Worm (Caenorhabditis elegans) whole organism, late embryonic: ENCODE data around the gene Y10G11A.1.

Experiments used
- C08G9.2 ChIP-seq: sonication (generic microtip); optimal IDR thresholded peaks from 2 replicates; lab custom pipeline; 2016; ENCODE audit warnings: mild to moderate bottlenecking, missing genetic modification characterization, moderate library complexity, missing compliant biosample characterization
- F13H6.1 ChIP-seq: sonication (generic microtip); optimal IDR thresholded peaks from 2 replicates; lab custom pipeline; 2016; ENCODE audit warnings: missing genetic modification characterization, missing compliant biosample characterization
- K09A11.1 ChIP-seq: sonication (generic microtip); optimal IDR thresholded peaks from 2 replicates; lab custom pipeline; 2017; ENCODE audit warnings: antibody characterized with exemption, mild to moderate bottlenecking, missing genetic modification characterization, missing compliant biosample characterization; ENCODE audit not compliant: insufficient read depth
- T23F11.4 ChIP-seq: fragments of 200-800 bp; sonication (Bioruptor generic); optimal IDR thresholded peaks from 2 replicates; lab custom pipeline; 2018; ENCODE audit warnings: mild to moderate bottlenecking, missing genetic modification characterization, missing compliant biosample characterization
- Y22D7AL.16 ChIP-seq: sonication (generic microtip); optimal IDR thresholded peaks from 2 replicates; lab custom pipeline; 2016; ENCODE audit warnings: missing genetic modification characterization, missing compliant biosample characterization
- ahr-1 ChIP-seq: sonication (generic microtip); optimal IDR thresholded peaks from 2 replicates; lab custom pipeline; 2016; ENCODE audit warnings: missing genetic modification characterization, missing compliant biosample characterization
- ceh-14 ChIP-seq: sonication (generic microtip); optimal IDR thresholded peaks from 2 replicates; lab custom pipeline; 2016; ENCODE audit warnings: missing genotype, missing genetic modification characterization, missing compliant biosample characterization
- ceh-19 ChIP-seq: fragments of 200-800 bp; sonication (Bioruptor generic); optimal IDR thresholded peaks from 2 replicates; lab custom pipeline; 2018; ENCODE audit warnings: mild to moderate bottlenecking, missing genetic modification characterization, missing compliant biosample characterization
- ceh-31 ChIP-seq: sonication (generic microtip); optimal IDR thresholded peaks from 2 replicates; lab custom pipeline; 2016; ENCODE audit warnings: missing genetic modification characterization, missing compliant biosample characterization
- ceh-34 ChIP-seq: sonication (generic microtip); optimal IDR thresholded peaks from 2 replicates; lab custom pipeline; 2016; ENCODE audit warnings: mild to moderate bottlenecking, missing genetic modification characterization, missing compliant biosample characterization
- ceh-6 ChIP-seq: fragments of 200-800 bp; sonication (Bioruptor generic); optimal IDR thresholded peaks from 2 replicates; lab custom pipeline; 2018; ENCODE audit warnings: mild to moderate bottlenecking, missing genetic modification characterization, missing compliant biosample characterization
- dmd-4 ChIP-seq: sonication (generic microtip); optimal IDR thresholded peaks from 2 replicates; lab custom pipeline; 2016; ENCODE audit warnings: borderline replicate concordance, missing genetic modification characterization, missing compliant biosample characterization
- dve-1 ChIP-seq: sonication (generic microtip); optimal IDR thresholded peaks from 2 replicates; lab custom pipeline; 2017; ENCODE audit warnings: antibody characterized with exemption, mild to moderate bottlenecking, missing genetic modification characterization, missing compliant biosample characterization
- elt-2 ChIP-seq: sonication (generic microtip); optimal IDR thresholded peaks from 2 replicates; lab custom pipeline; 2016; ENCODE audit warnings: missing genetic modification reagents, missing genetic modification characterization, missing compliant biosample characterization
- elt-4 ChIP-seq: sonication (generic microtip); optimal IDR thresholded peaks from 2 replicates; lab custom pipeline; 2016; ENCODE audit warnings: missing genetic modification characterization, missing compliant biosample characterization
- fkh-10 ChIP-seq: fragments of 150-350 bp; optimal IDR thresholded peaks from 2 replicates; lab custom pipeline; 2014; ENCODE audit warnings: missing biosample characterization, missing genetic modification reagents, missing genetic modification characterization
- fkh-6 ChIP-seq: sonication (generic microtip); optimal IDR thresholded peaks from 2 replicates; lab custom pipeline; 2016; ENCODE audit warnings: missing genetic modification characterization, missing compliant biosample characterization
- hlh-15 ChIP-seq: sonication (generic microtip); optimal IDR thresholded peaks from 2 replicates; lab custom pipeline; 2016; ENCODE audit warnings: missing genetic modification characterization, missing compliant biosample characterization
- hlh-8 ChIP-seq: sonication (generic microtip); optimal IDR thresholded peaks from 2 replicates; lab custom pipeline; 2016; ENCODE audit warnings: missing genotype, missing genetic modification characterization, missing compliant biosample characterization
- lim-6 ChIP-seq: sonication (generic microtip); optimal IDR thresholded peaks from 2 replicates; lab custom pipeline; 2016; ENCODE audit warnings: missing genetic modification characterization, missing compliant biosample characterization
- lin-11 ChIP-seq: fragments of 200-800 bp; sonication (Bioruptor generic); optimal IDR thresholded peaks from 2 replicates; lab custom pipeline; 2018; ENCODE audit warnings: mild to moderate bottlenecking, missing genetic modification characterization, missing compliant biosample characterization
- mec-3 ChIP-seq: sonication (generic microtip); optimal IDR thresholded peaks from 2 replicates; lab custom pipeline; 2016; ENCODE audit warnings: borderline replicate concordance, missing genetic modification characterization, missing compliant biosample characterization
- nfya-1 ChIP-seq: sonication (generic microtip); optimal IDR thresholded peaks from 2 replicates; lab custom pipeline; 2017; ENCODE audit warnings: missing genetic modification characterization, mild to moderate bottlenecking, missing compliant biosample characterization, antibody characterized with exemption, moderate library complexity
- nhr-232 ChIP-seq: sonication (generic microtip); optimal IDR thresholded peaks from 2 replicates; lab custom pipeline; 2016; ENCODE audit warnings: missing genetic modification characterization, missing compliant biosample characterization
- pax-1 ChIP-seq: fragments of 150-350 bp; optimal IDR thresholded peaks from 2 replicates; lab custom pipeline; 2014; ENCODE audit warnings: missing biosample characterization, missing genetic modification characterization
- pros-1 ChIP-seq: fragments of 150-350 bp; optimal IDR thresholded peaks from 2 replicates; lab custom pipeline; 2014; ENCODE audit warnings: missing biosample characterization, missing genetic modification reagents, missing genetic modification characterization
- ref-2 ChIP-seq: sonication (generic microtip); optimal IDR thresholded peaks from 2 replicates; lab custom pipeline; 2016; ENCODE audit warnings: missing genetic modification characterization, missing compliant biosample characterization
- sox-2 ChIP-seq: fragments of 200-800 bp; sonication (Bioruptor generic); IDR thresholded peaks from 2 replicates; pipeline ENCODE4 v1.3.6; 2022; ENCODE audit warnings: missing genetic modification reagents, missing genetic modification characterization, missing compliant biosample characterization
- sox-4 ChIP-seq: sonication (generic microtip); optimal IDR thresholded peaks from 2 replicates; lab custom pipeline; 2017; ENCODE audit warnings: mild to moderate bottlenecking, missing genetic modification characterization, inconsistent platforms, missing compliant biosample characterization
- tbx-2 ChIP-seq: sonication (generic microtip); optimal IDR thresholded peaks from 2 replicates; lab custom pipeline; 2016; ENCODE audit warnings: missing genetic modification characterization, missing compliant biosample characterization
- unc-42 ChIP-seq: sonication (generic microtip); optimal IDR thresholded peaks from 2 replicates; lab custom pipeline; 2016; ENCODE audit warnings: missing genotype, missing genetic modification characterization, missing compliant biosample characterization
- unc-55 ChIP-seq: sonication (generic microtip); optimal IDR thresholded peaks from 2 replicates; lab custom pipeline; 2017; ENCODE audit warnings: missing biosample characterization, missing genetic modification reagents, missing genetic modification characterization
- unc-86 ChIP-seq: sonication (generic microtip); optimal IDR thresholded peaks from 2 replicates; lab custom pipeline; 2016; ENCODE audit warnings: missing genetic modification characterization, missing compliant biosample characterization
- zip-5 ChIP-seq: sonication (generic microtip); optimal IDR thresholded peaks from 2 replicates; lab custom pipeline; 2016; ENCODE audit warnings: missing genetic modification characterization, missing compliant biosample characterization
- ztf-16 ChIP-seq: sonication (generic microtip); optimal IDR thresholded peaks from 2 replicates; lab custom pipeline; 2017; ENCODE audit warnings: missing genetic modification characterization, missing compliant biosample characterization

Y10G11A.1 gene

DNA sequence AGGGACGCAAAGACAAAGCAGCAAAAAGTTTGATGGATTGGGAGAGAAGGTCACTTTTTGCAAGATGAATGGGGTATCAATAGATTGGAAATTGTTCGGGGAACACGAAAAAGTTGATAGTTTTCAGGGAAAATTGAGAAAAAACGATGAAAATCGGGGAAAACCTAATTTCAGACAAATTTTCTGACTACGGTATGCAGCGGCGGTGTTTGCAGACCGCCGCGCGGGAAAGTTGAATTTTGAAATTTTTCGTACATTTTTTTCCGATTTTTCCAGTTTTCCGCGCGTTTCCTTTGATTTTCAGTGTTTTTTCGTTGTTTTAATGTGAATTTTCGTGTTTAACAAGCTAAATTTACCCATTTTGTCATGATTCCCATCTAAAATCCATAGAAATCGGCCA is 23.0 kb upstream of the Y10G11A.1 start:
- no peak for TF ChIP-seq lin-11 (tag; lab: Kevin White, UChicago)
- TF ChIP-seq pros-1: no peak
- TF ChIP-seq sox-4: no peak
- no peak for TF ChIP-seq fkh-6 (tag; lab: Kevin White, UChicago)
- TF ChIP-seq nfya-1 (tag; lab: Kevin White, UChicago): no peak
- no peak for TF ChIP-seq T23F11.4 (GFP tag; lab: Kevin White, UChicago)
- TF ChIP-seq Y22D7AL.16: no peak
- no peak for TF ChIP-seq C08G9.2 (tag; lab: Kevin White, UChicago)
- TF ChIP-seq zip-5 (tag; lab: Kevin White, UChicago): no peak
- no peak for TF ChIP-seq dve-1
- no peak for TF ChIP-seq mec-3 (tag; lab: Kevin White, UChicago)
- TF ChIP-seq dmd-4 (tag; lab: Kevin White, UChicago): no peak
- no peak for TF ChIP-seq unc-42 (tag; lab: Kevin White, UChicago)
- TF ChIP-seq elt-2 (tag; lab: Kevin White, UChicago): no peak
- TF ChIP-seq lim-6 (tag; lab: Kevin White, UChicago): no peak
- TF ChIP-seq hlh-15 (tag; lab: Kevin White, UChicago): no peak
- no peak for TF ChIP-seq tbx-2 (tag; lab: Kevin White, UChicago)
- no peak for TF ChIP-seq ceh-34
- no peak for TF ChIP-seq elt-4 (tag; lab: Kevin White, UChicago)
- no peak for TF ChIP-seq ceh-31 (tag; lab: Kevin White, UChicago)

DNA sequence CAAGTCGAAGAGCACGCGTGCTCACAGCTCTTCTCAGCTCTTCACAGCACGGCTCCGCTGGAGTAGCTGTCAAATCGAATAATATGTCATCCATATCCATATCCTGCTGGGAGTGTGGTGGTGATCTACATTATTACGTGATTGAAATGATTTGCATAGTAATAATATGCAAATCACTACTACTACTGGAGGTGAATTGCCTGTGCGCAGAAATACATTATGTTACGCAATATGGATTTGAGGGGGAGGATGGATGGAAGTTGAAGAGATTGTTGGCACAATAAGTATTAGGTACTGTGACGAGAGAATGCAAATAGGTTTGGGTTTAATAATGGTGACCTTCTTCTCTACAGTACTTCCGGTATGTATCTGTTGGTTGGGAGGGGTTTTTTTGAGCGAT is 21.2 kb upstream of the Y10G11A.1 start:
- TF ChIP-seq ztf-16 (no peak), ref-2 (tag; lab: Kevin White, UChicago) (peak; percentile 72)

DNA sequence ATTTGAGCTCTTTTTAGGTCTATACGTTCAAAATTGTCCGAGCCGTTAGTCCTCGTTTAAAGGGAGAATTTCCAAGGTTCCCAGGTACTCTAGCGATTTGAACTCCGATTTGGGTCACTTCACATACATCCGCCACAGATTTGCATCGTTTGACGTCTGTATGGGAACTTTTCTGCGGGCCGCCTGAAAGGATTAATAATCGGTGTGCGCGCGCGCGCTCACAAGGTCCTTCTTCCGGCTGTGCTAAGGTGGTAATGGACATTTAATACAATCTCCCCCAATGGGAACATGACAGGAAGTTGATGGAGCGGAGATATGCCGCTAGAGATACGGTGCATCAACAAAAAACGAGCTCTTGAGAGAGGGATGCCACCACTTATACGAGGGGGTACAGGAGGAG is 16.6 kb upstream of the Y10G11A.1 start:
- no peak for TF ChIP-seq unc-86
- TF ChIP-seq fkh-10 (GFP tag; lab: Kevin White, UChicago): no peak
- no peak for TF ChIP-seq T23F11.4 (GFP tag; lab: Kevin White, UChicago)
- TF ChIP-seq F13H6.1 (tag; lab: Kevin White, UChicago): no peak
- TF ChIP-seq fkh-6 (tag; lab: Kevin White, UChicago): no peak
- TF ChIP-seq nhr-232 (tag; lab: Kevin White, UChicago): no peak
- no peak for TF ChIP-seq ahr-1

DNA sequence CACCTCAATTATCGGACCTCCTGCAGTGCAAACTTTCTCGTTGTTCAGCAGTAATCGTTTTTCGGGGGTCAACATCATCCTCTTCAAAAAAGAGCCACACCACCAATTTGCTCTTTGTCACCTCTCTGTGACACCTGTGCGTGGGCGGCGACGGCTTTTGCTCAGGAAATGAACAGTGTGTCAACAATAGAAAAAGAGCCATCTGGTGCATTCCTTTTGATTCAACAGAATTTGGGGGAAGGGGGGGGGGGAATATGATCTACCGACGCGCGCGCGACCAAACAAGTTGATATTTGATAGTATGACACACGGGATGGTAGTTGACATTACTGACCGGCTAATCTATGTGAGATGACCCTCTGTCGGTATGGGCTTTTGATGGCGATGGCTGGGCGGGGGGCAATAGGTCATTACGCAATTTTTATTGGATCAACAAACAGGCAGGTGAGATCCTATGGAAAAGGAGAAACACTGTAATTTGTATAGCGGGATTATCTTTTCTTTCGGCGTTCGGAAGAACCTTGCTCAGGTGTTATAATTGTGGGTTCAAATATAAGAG is 14.3 kb upstream of the Y10G11A.1 start:
- TF ChIP-seq C08G9.2 (tag; lab: Kevin White, UChicago) (no peak), ceh-31 (tag; lab: Kevin White, UChicago) (peak; percentile 20), ceh-14 (tag; lab: Kevin White, UChicago) (no peak), ceh-19 (GFP tag; lab: Kevin White, UChicago) (no peak), pax-1 (tag; lab: Kevin White, UChicago) (peak; percentile 28), K09A11.1 (tag; lab: Kevin White, UChicago) (no peak), ref-2 (tag; lab: Kevin White, UChicago) (peak; percentile 45), hlh-8 (tag; lab: Kevin White, UChicago) (no peak), tbx-2 (tag; lab: Kevin White, UChicago) (peak; percentile 77), unc-55 (GFP tag; lab: Kevin White, UChicago) (no peak), ceh-34 (peak; percentile 87), dmd-4 (tag; lab: Kevin White, UChicago) (no peak), sox-2 (GFP tag; lab: Robert Waterston, UW) (peak; percentile 48), zip-5 (tag; lab: Kevin White, UChicago) (no peak), ztf-16 (no peak), ceh-6 (GFP tag; lab: Kevin White, UChicago) (no peak), Y22D7AL.16 (no peak)
